Fruit fly (Drosophila melanogaster) whole organism: ENCODE measurements around the gene Taf9.

Source experiments
- CG8478 ChIP-seq: fragments of >200 bp; optimal IDR thresholded peaks from 2 replicates; lab custom pipeline; 2018; ENCODE audit warnings: inconsistent platforms
- Dll ChIP-seq: fragments of >200 bp; optimal IDR thresholded peaks from 2 replicates; lab custom pipeline; 2017
- EcR ChIP-seq, 2 experiments: fragments of >200 bp; optimal IDR thresholded peaks; 2 replicates each; lab custom pipeline; 2017; ENCODE audit warnings: missing biosample characterization in 2 of 2, missing genetic modification characterization in 2 of 2, missing genetic modification reagents in 2 of 2
- pan ChIP-seq: fragments of >200 bp; optimal IDR thresholded peaks from 2 replicates; lab custom pipeline; 2017
- psq ChIP-seq: fragments of >200 bp; optimal IDR thresholded peaks from 2 replicates; lab custom pipeline; 2017
- usp ChIP-seq: fragments of >200 bp; optimal IDR thresholded peaks from 2 replicates; lab custom pipeline; 2017; ENCODE audit warnings: missing biosample characterization, missing genetic modification characterization, mixed read lengths

The Taf9 gene

DNA sequence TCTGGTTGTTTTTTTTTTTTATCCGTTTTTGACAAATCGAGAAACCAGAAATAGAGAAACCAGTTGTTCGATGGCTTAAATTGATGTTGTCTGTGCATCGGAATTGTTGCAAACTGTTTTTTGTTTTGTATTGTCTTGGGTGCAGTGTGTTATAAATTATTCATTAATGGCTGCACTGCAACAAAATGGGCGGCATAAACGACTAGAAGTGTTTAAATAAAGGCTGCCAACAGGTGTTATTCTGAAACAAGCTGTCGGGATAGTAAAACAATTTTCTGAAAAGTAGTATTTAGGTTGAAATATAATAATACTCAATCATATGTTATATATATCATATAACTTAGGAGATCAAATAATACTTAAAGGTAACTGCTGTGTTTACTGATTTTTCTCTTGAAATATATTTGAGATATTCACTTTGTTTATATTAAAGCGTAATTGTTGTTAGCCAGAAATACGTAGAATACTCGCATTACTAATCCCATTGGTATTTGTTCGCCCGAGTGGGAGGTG, 5.5 kb upstream of the Taf9 start:
- no peak for TF ChIP-seq Dll
- TF ChIP-seq psq (lab: Kevin White, UChicago), result no peak
- TF ChIP-seq EcR (GFP tag; optimal IDR thresholded peaks at IDR 0.05; lab: Kevin White, UChicago), result no peak
- no peak for TF ChIP-seq pan (lab: Kevin White, UChicago)
- TF ChIP-seq usp (GFP tag; lab: Kevin White, UChicago), result no peak
- TF ChIP-seq CG8478, result no peak

DNA sequence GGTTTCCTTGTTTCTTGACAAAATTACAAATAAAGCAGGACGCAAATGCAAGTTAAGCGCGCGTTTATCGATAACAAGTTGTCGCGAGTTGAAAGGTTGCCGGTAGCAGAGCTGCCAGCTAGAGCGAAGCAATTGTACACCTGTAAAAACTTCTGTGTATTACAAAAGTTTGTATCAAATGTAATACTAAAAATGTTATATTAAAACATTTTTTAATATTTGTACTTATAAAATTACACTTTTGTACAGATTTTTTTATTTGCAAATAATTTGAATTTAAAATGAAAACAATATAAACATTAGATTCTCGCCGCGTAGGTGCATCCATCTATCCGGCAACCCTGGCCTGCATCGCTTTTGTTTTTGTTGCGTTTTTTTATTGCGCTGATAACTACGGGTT, 2.7 kb downstream of the Taf9 start, which contains the start of the genes CG8142 and Ucp4A:
TSS of gene CG8142 (minus strand) at position 82 of the 400 bp plus-strand sequence.
TSS of gene Ucp4A (plus strand) at position 327 of the 400 bp plus-strand sequence.
- TF ChIP-seq Dll (no peak), usp (GFP tag; lab: Kevin White, UChicago) (no peak), pan (lab: Kevin White, UChicago) (no peak), psq (lab: Kevin White, UChicago) (no peak), EcR (GFP tag; optimal IDR thresholded peaks at IDR 0.05; lab: Kevin White, UChicago) (no peak), CG8478 (no peak)

DNA sequence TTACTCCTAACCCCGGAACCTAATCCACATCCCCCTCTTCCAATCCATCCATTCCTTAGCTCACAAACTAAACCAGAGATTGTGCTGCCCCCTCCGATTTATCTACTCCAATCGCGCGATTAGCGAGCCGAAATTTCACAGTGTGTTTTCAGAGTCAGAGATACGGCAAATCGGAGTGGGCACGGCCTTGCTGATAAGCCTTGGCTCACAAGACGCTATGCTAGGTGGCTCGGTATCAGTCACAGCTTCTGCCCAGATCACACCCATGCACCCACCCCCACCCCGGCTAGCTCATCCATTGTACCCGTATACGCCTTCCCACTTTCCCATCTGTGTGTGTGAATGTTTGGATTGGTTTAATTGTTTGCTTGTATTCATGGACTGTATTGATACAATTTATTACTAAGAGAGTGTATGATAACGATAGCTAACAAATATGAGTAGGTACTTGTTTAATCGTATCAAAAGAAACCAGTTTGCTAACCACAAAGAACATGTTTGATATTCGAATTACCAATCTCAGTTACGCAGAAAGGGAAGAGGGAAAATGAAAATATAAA, 3.9 kb downstream of the Taf9 start:
- no peak for TF ChIP-seq psq (lab: Kevin White, UChicago)
- no peak for TF ChIP-seq EcR (GFP tag; optimal IDR thresholded peaks at IDR 0.05; lab: Kevin White, UChicago)
- no peak for TF ChIP-seq CG8478
- no peak for TF ChIP-seq usp (GFP tag; lab: Kevin White, UChicago)
- TF ChIP-seq pan (lab: Kevin White, UChicago), result no peak
- no peak for TF ChIP-seq Dll

DNA sequence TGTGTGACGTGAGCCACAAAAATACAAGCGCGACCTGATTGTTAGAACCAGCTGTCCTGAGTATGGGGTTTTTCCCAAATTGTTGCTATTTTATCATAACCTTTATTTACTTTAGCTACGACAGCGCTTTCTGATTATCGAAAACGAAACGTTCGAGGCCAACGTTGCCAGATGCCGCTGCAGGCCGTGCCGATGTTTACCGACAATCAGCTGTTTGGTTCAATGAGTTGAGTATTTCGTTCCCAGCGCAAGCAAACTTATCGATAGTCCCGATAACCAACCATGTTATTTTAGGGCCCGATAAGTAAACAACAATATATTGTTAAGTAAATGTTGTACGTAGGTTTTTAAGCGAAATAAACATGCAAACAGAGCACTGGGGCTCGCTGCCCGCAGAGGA, 8.2 kb downstream of the Taf9 start, which contains the start of the genes CG15814 and Spt7:
TSS of gene CG15814 (minus strand) at position 164 of the 400 bp plus-strand sequence.
TSS of gene Spt7 (plus strand) at position 282 of the 400 bp plus-strand sequence.
- TF ChIP-seq EcR (GFP tag; optimal IDR thresholded peaks at IDR 0.05; lab: Kevin White, UChicago) (no peak), Dll (no peak), usp (GFP tag; lab: Kevin White, UChicago) (no peak), pan (lab: Kevin White, UChicago) (no peak), psq (lab: Kevin White, UChicago) (no peak), CG8478 (no peak)

DNA sequence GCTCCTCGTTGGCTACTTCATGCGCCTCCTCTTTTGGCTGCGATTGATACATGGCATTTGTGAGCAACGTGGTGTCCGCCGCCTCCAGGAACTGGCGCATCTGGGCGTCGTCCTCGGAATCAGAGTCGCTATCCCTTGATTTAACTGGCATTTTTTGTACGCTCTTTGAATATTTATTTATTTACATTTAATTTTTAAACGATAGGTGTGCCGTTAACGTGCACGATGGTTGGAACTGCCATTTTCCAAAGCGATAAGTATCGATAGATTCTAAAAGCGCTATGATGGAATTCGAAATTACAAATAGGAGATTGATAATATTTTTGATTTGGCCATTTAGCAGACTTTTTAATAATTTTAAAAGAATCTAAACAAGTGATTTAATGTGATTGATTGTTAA, 10.5 kb downstream of the Taf9 start, which contains the start of gene CG32554:
TSS of gene CG32554 (minus strand) at position 229 of the 400 bp plus-strand sequence.
- no peak for TF ChIP-seq pan (lab: Kevin White, UChicago)

DNA sequence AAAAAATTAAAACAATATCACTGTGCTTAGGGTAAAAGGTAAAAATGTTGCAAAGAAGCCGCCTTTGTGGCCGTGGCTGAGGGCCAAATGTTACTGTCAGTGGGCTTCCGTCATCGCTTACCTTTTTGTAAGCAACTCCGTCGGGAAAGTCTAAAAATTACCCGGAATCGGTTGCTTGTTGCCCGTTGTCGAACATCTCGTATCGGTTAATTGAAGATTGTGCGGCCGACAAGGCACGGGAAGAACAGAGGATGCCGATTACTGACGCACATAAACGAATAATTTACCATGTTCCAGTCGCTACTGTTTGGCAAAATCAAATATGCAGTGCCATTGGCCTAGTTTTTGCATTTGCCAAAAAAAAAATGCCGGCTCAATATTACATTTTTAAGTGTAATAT, 14.1 kb downstream of the Taf9 start, which contains the start of gene Mco4:
TSS of gene Mco4 (minus strand) at position 101 of the 400 bp plus-strand sequence.
- no peak for TF ChIP-seq pan (lab: Kevin White, UChicago)
- no peak for TF ChIP-seq Dll
- TF ChIP-seq psq (lab: Kevin White, UChicago), result no peak
- no peak for TF ChIP-seq usp (GFP tag; lab: Kevin White, UChicago)
- no peak for TF ChIP-seq CG8478
- TF ChIP-seq EcR (GFP tag; optimal IDR thresholded peaks at IDR 0.05; lab: Kevin White, UChicago), result no peak

DNA sequence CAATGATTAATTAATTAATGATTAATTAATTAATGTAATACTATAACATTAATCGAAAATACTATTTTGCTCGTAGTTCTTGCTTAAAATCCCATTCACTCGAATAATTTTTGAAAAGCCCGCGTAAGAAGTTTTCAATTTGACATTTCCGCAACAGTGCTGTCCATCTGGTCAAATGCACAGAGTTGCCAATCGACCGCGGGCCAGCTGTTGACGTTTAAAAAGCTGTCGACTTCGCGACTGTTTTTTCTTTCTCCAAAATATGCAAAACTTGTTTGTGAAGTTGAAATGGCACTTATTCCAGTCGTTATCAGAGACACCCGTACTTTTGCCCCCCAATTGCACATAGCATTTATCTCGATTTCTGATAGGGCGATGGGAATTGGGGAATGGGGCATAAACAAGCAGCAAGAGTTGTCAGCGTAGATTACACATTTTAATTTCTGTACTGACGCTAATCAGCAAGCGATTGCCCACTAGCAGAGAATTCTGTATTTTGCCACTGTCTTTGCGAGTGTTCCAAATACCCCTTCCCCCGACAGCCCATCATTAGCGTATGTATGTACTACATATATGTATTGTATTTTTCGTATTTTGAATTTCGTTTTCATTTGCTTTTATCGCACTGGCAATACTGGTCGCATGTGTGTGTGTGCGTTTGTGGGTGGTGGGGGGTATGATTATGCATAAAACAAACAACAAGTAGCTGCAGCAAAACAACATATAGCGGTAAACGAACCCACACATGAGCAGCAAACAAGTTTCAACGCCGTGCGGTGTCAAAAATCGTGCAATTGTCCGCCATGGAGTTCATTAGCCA, 14.7 kb downstream of the Taf9 start, which contains the start of gene Srx:
TSS of gene Srx (plus strand) at position 517 of the 820 bp plus-strand sequence.
- no peak for TF ChIP-seq psq (lab: Kevin White, UChicago)
- TF ChIP-seq usp (GFP tag; lab: Kevin White, UChicago), result no peak
- no peak for TF ChIP-seq CG8478
- TF ChIP-seq Dll, result no peak
- TF ChIP-seq EcR (GFP tag; optimal IDR thresholded peaks at IDR 0.05; lab: Kevin White, UChicago), result no peak
- no peak for TF ChIP-seq pan (lab: Kevin White, UChicago)

DNA sequence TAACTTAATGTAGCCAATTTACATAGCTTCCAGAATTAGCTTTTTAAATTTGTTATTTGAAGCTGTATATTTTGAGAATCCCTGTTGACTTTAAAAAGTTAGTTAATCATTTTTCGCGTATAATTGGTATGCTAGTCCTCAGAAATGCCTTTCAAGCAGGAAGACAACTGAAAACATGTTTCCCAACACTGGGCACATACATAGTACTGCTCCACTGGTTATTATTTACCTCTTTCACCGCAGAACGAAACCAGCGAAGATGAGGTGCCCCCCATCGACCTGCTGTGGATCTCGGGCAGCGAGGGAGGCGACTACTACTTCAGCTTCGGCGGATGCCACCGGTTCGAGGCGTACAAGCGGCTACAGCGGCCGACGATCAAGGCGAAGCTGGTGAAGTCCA, 15.8 kb downstream of the Taf9 start:
- TF ChIP-seq psq (lab: Kevin White, UChicago), result no peak
- TF ChIP-seq Dll, result no peak
- TF ChIP-seq CG8478, result no peak
- TF ChIP-seq usp (GFP tag; lab: Kevin White, UChicago), result no peak
- no peak for TF ChIP-seq EcR (GFP tag; optimal IDR thresholded peaks at IDR 0.05; lab: Kevin White, UChicago)
- no peak for TF ChIP-seq pan (lab: Kevin White, UChicago)

DNA sequence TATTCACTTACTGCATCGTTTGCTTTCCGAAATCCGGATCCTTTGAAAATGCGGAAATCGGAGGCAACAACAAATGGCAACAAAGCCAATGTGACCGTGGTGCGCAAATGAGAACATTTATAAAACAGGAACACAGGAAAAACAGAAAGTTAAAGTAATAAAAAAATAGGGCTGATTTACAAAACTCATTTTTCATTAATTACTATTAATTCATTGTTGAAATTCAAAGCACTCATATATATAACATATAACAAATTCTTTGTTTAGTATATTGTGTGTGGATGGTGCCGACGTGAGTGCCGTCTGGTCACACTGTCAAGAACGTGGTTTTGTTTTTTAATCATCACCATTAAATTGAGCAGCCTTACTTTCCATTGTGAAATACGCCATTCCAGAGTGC, 18.8 kb downstream of the Taf9 start, which contains the start of the genes Arp8 and CG6769:
TSS of gene Arp8 (minus strand) at position 90 of the 400 bp plus-strand sequence.
TSS of gene CG6769 (plus strand) at position 292 of the 400 bp plus-strand sequence.
- TF ChIP-seq Dll (no peak), pan (lab: Kevin White, UChicago) (no peak), usp (GFP tag; lab: Kevin White, UChicago) (no peak)

DNA sequence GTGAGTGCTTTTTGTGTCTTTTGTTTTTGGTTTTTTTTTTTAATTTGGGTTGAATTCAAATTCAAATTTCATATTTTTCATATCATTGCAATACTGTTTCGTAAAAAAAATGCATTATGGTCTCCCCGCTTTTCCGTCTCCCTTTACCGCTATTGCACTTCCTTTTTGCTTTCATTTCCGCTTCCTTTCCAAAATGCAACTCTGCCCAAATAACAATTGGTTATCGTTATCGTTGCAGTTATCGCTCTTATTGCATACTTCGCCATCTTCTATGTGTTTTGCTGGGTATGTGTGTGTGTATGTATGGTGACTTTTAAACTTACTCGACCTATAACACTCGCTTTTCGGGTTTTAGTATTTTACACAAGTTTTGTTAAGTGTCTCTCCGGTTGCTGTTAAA, 23.1 kb downstream of the Taf9 start:
- TF ChIP-seq CG8478 (no peak), pan (lab: Kevin White, UChicago) (no peak), Dll (no peak), usp (GFP tag; lab: Kevin White, UChicago) (no peak)

DNA sequence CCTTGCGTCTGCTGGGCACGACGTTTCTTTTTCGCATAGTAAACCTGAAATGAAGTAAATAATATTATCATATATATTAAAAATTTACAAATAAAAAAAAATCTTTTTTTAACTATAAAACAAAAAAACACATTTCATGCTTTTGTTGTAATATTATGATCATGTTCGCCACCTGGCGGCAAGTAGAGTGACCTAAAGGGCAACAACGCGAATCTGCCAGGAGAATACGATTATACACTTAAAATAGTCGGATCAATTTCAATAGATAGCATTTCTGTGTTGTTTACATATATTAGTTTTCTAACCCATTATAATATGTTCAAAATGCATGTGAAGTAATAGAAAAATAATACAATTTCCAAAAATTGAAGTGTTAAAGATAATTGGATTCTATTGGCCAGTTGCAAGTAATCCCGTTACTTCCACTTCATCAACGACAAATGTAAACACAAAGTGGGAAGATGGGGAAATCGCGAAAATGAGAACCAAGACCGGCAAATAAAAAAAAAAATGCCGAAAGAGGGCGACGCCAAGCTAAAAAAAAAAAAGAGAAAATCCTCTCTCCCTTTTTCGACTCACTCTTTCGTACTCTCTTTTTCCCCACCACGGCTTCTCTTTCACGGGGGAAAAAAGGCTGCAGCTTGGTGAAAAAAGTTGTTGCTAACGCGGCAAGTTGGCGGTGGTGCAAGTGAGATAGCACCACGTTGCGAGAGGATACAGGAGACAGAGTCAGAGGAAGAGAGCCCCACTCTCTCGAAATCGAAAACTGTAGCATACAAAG, 28.8 kb downstream of the Taf9 start:
- no peak for TF ChIP-seq Dll
- no peak for TF ChIP-seq usp (GFP tag; lab: Kevin White, UChicago)
- TF ChIP-seq EcR (GFP tag; optimal IDR thresholded peaks at IDR 0.05; lab: Kevin White, UChicago), result no peak
- no peak for TF ChIP-seq CG8478
- no peak for TF ChIP-seq pan (lab: Kevin White, UChicago)
- no peak for TF ChIP-seq psq (lab: Kevin White, UChicago)
